Worm (Caenorhabditis elegans) whole organism, L4 larva: ENCODE results near the gene msp-32.
"Not testable (repeated sequence)": the region's sequence is repeated elsewhere in the genome, so short reads cannot be mapped to it uniquely, and the experiment has no call there.

ENCODE experiments used
- D1046.2 ChIP-seq: fragments of 200-800 bp; sonication (Bioruptor generic); IDR thresholded peaks from 2 replicates; pipeline ENCODE4 v1.3.6; 2022; ENCODE audit warnings: missing genetic modification characterization, missing compliant biosample characterization
- F10B5.3 ChIP-seq: sonication (generic microtip); optimal IDR thresholded peaks from 2 replicates; lab custom pipeline; 2016; ENCODE audit warnings: mild to moderate bottlenecking, missing genetic modification characterization, missing compliant biosample characterization
- F26F4.8 ChIP-seq: fragments of 200-800 bp; sonication (Bioruptor generic); conservative IDR thresholded peaks from 2 replicates; pipeline ENCODE4 v1.3.6; 2022; ENCODE audit warnings: missing genetic modification characterization, missing compliant biosample characterization
- F44E2.7 ChIP-seq: fragments of 200-800 bp; sonication (Bioruptor generic); IDR thresholded peaks from 2 replicates; pipeline ENCODE4 v2.1.2; 2022; ENCODE audit warnings: missing genetic modification characterization, missing compliant biosample characterization
- F49E8.2 ChIP-seq: sonication (generic microtip); optimal IDR thresholded peaks from 2 replicates; lab custom pipeline; 2016; ENCODE audit warnings: missing compliant biosample characterization, mild to moderate bottlenecking, missing genetic modification characterization, borderline replicate concordance
- R02D3.7 ChIP-seq: fragments of 150-350 bp; sonication (generic microtip); optimal IDR thresholded peaks from 3 replicates; lab custom pipeline; 2014; ENCODE audit warnings: missing biosample characterization, missing genetic modification characterization
- T20F7.1 ChIP-seq: fragments of 200-800 bp; sonication (Bioruptor generic); optimal IDR thresholded peaks from 2 replicates; lab custom pipeline; 2018; ENCODE audit warnings: mild to moderate bottlenecking, missing genetic modification characterization, missing compliant biosample characterization
- Y48G9A.11 ChIP-seq: fragments of 200-800 bp; sonication (Bioruptor generic); IDR thresholded peaks from 2 replicates; pipeline ENCODE4 v1.3.6; 2022; ENCODE audit warnings: missing genetic modification reagents, missing genetic modification characterization, missing compliant biosample characterization
- Y75B8A.6 ChIP-seq: fragments of 200-800 bp; sonication (Bioruptor generic); IDR thresholded peaks from 2 replicates; pipeline ENCODE4 v1.3.6; 2022; ENCODE audit warnings: missing genetic modification reagents, missing genetic modification characterization, missing compliant biosample characterization
- ZK337.2 ChIP-seq: fragments of 200-800 bp; sonication (Bioruptor generic); IDR thresholded peaks from 2 replicates; pipeline ENCODE4 v1.3.6; 2022; ENCODE audit warnings: missing genetic modification reagents, missing genetic modification characterization, missing compliant biosample characterization
- ama-1 ChIP-seq: fragments of 150-350 bp; optimal IDR thresholded peaks from 2 replicates; lab custom pipeline; 2014; ENCODE audit warnings: inconsistent platforms, mixed read lengths
- attf-4 ChIP-seq: sonication (generic microtip); optimal IDR thresholded peaks from 3 replicates; lab custom pipeline; 2017; ENCODE audit warnings: missing biosample characterization, missing genetic modification characterization
- ceh-28 ChIP-seq: fragments of 150-350 bp; optimal IDR thresholded peaks from 2 replicates; lab custom pipeline; 2014; ENCODE audit warnings: missing biosample characterization, missing genetic modification reagents, missing genetic modification characterization
- cey-2 ChIP-seq: sonication (generic microtip); optimal IDR thresholded peaks from 3 replicates; lab custom pipeline; 2017; ENCODE audit warnings: missing genetic modification characterization, mild to moderate bottlenecking, missing compliant biosample characterization, antibody characterized with exemption, borderline replicate concordance; ENCODE audit not compliant: insufficient read depth
- daf-12 ChIP-seq: fragments of 150-350 bp; optimal IDR thresholded peaks from 2 replicates; lab custom pipeline; 2014; ENCODE audit warnings: missing biosample characterization, missing genetic modification reagents, missing genetic modification characterization
- daf-16 ChIP-seq, 3 experiments: sonication (generic microtip); optimal IDR thresholded peaks; 2 replicates each; lab custom pipeline; 2016 to 2017; ENCODE audit warnings: missing genetic modification characterization in 3 of 3, missing genetic modification reagents in 3 of 3, mild to moderate bottlenecking in 2 of 3, missing compliant biosample characterization in 2 of 3, missing biosample characterization in 1 of 3, moderate library complexity in 1 of 3
- daf-19 ChIP-seq: fragments of 200-800 bp; sonication (Bioruptor generic); conservative IDR thresholded peaks from 2 replicates; pipeline ENCODE4 v1.3.6; 2022; ENCODE audit warnings: missing genetic modification characterization, missing compliant biosample characterization
- dmd-8 ChIP-seq: fragments of 200-800 bp; sonication (Bioruptor generic); IDR thresholded peaks from 2 replicates; pipeline ENCODE4 v1.3.6; 2022; ENCODE audit warnings: missing genetic modification characterization, missing compliant biosample characterization
- dmd-9 ChIP-seq: fragments of 200-800 bp; sonication (Bioruptor generic); IDR thresholded peaks from 2 replicates; pipeline ENCODE4 v1.3.6; 2022; ENCODE audit warnings: missing genetic modification reagents, missing genetic modification characterization, missing compliant biosample characterization
- dve-1 ChIP-seq: sonication (generic microtip); optimal IDR thresholded peaks from 2 replicates; lab custom pipeline; 2017; ENCODE audit warnings: antibody characterized with exemption, mild to moderate bottlenecking, missing genetic modification characterization, missing compliant biosample characterization; ENCODE audit not compliant: insufficient read depth
- hlh-11 ChIP-seq: fragments of 200-800 bp; sonication (Bioruptor generic); optimal IDR thresholded peaks from 2 replicates; lab custom pipeline; 2018; ENCODE audit warnings: mild to moderate bottlenecking, missing genetic modification characterization, missing compliant biosample characterization
- jun-1 ChIP-seq: fragments of 150-350 bp; optimal IDR thresholded peaks from 2 replicates; lab custom pipeline; 2014; ENCODE audit warnings: missing biosample characterization, missing genetic modification reagents, missing genetic modification characterization
- lin-15B ChIP-seq: fragments of 150-350 bp; sonication (generic microtip); optimal IDR thresholded peaks from 3 replicates; lab custom pipeline; 2014; ENCODE audit warnings: missing biosample characterization, missing genetic modification characterization
- lin-38 ChIP-seq: fragments of 200-800 bp; sonication (Bioruptor generic); IDR thresholded peaks from 2 replicates; pipeline ENCODE4 v1.3.6; 2022; ENCODE audit warnings: missing genetic modification reagents, missing genetic modification characterization, missing compliant biosample characterization
- lsy-2 ChIP-seq, 2 experiments: fragments of 150-350 bp in 1 of 2; sonication (generic microtip) in 1 of 2; optimal IDR thresholded peaks; 2 replicates each; lab custom pipeline; 2014 to 2017; ENCODE audit warnings: missing biosample characterization in 2 of 2, missing genetic modification characterization in 2 of 2
- madf-5 ChIP-seq, 2 experiments: fragments of 200-800 bp; sonication (Bioruptor generic); IDR thresholded peaks; 2 replicates each; pipeline ENCODE4 v1.3.6; 2022; ENCODE audit warnings: missing compliant biosample characterization in 2 of 2, missing genetic modification characterization in 2 of 2
- mdt-29 ChIP-seq: fragments of 200-800 bp; sonication (Bioruptor generic); IDR thresholded peaks from 2 replicates; pipeline ENCODE4 v1.3.6; 2022; ENCODE audit warnings: missing genetic modification reagents, missing genetic modification characterization, missing compliant biosample characterization
- nhr-10 ChIP-seq: fragments of 150-350 bp; optimal IDR thresholded peaks from 2 replicates; lab custom pipeline; 2014; ENCODE audit warnings: missing biosample characterization, missing genetic modification characterization
- nhr-11 ChIP-seq: fragments of 150-350 bp; optimal IDR thresholded peaks from 2 replicates; lab custom pipeline; 2014; ENCODE audit warnings: missing biosample characterization, missing genetic modification characterization
- nhr-111 ChIP-seq: fragments of 200-800 bp; sonication (Bioruptor generic); optimal IDR thresholded peaks from 2 replicates; lab custom pipeline; 2018; ENCODE audit warnings: mild to moderate bottlenecking, missing genetic modification characterization, missing compliant biosample characterization
- nhr-25 ChIP-seq: sonication (generic microtip); optimal IDR thresholded peaks from 2 replicates; lab custom pipeline; 2017; ENCODE audit warnings: missing genetic modification characterization, mild to moderate bottlenecking, missing compliant biosample characterization, antibody characterized with exemption, moderate library complexity, borderline replicate concordance; ENCODE audit not compliant: insufficient read depth
- nhr-28 ChIP-seq: fragments of 150-350 bp; optimal IDR thresholded peaks from 2 replicates; lab custom pipeline; 2014; ENCODE audit warnings: missing biosample characterization, missing genetic modification characterization
- pha-4 ChIP-seq, 2 experiments: fragments of 150-350 bp in 1 of 2; fragments of 200-800 bp in 1 of 2; sonication (Bioruptor generic) in 1 of 2; IDR thresholded peaks in 1 of 2; optimal IDR thresholded peaks in 1 of 2; 2 replicates each; pipeline versions ENCODE4 v1.3.6 to Lab custom; 2014 to 2022; ENCODE audit warnings: missing genetic modification characterization in 2 of 2, missing genetic modification reagents in 2 of 2, missing biosample characterization in 1 of 2, missing compliant biosample characterization in 1 of 2
- snpc-1.2 ChIP-seq: fragments of 200-800 bp; sonication (Bioruptor generic); IDR thresholded peaks from 2 replicates; pipeline ENCODE4 v1.3.6; 2022; ENCODE audit warnings: missing genetic modification reagents, missing genetic modification characterization, missing compliant biosample characterization
- spr-1 ChIP-seq: sonication (generic microtip); optimal IDR thresholded peaks from 2 replicates; lab custom pipeline; 2016; ENCODE audit warnings: mild to moderate bottlenecking, missing genetic modification characterization, missing compliant biosample characterization
- tra-1 ChIP-seq: fragments of 200-800 bp; sonication (Bioruptor generic); IDR thresholded peaks from 2 replicates; pipeline ENCODE4 v1.3.6; 2022; ENCODE audit warnings: missing genetic modification reagents, missing genetic modification characterization, missing compliant biosample characterization
- vab-7 ChIP-seq: fragments of 200-800 bp; sonication (Bioruptor generic); IDR thresholded peaks from 2 replicates; pipeline ENCODE4 v1.3.6; 2022; ENCODE audit warnings: missing genetic modification reagents, missing genetic modification characterization, missing compliant biosample characterization
- zag-1 ChIP-seq: fragments of 150-350 bp; optimal IDR thresholded peaks from 2 replicates; lab custom pipeline; 2014; ENCODE audit warnings: missing biosample characterization, missing genetic modification characterization
- zfp-2 ChIP-seq: sonication (generic microtip); optimal IDR thresholded peaks from 2 replicates; lab custom pipeline; 2016; ENCODE audit warnings: mild to moderate bottlenecking, missing genetic modification characterization, missing compliant biosample characterization
- zfp-3 ChIP-seq: fragments of 200-800 bp; sonication (Bioruptor generic); conservative IDR thresholded peaks from 2 replicates; pipeline ENCODE4 v1.3.6; 2022; ENCODE audit warnings: missing genetic modification reagents, missing genetic modification characterization, missing compliant biosample characterization
- zip-11 ChIP-seq: fragments of 200-800 bp; sonication (Bioruptor generic); IDR thresholded peaks from 2 replicates; pipeline ENCODE4 v1.3.6; 2022; ENCODE audit warnings: missing genetic modification characterization, missing compliant biosample characterization
- zip-2 ChIP-seq: fragments of 150-350 bp; optimal IDR thresholded peaks from 2 replicates; lab custom pipeline; 2014; ENCODE audit warnings: missing biosample characterization, missing genetic modification characterization
- ztf-11 ChIP-seq: fragments of 150-350 bp; optimal IDR thresholded peaks from 2 replicates; lab custom pipeline; 2014; ENCODE audit warnings: missing biosample characterization, missing genetic modification characterization
- ztf-7 ChIP-seq: fragments of 150-350 bp; optimal IDR thresholded peaks from 2 replicates; lab custom pipeline; 2014; ENCODE audit warnings: missing biosample characterization, missing genetic modification characterization

msp-32 gene

ce11 chrII:4898529-4898928, at the start of gene msp-32:
Gene msp-32, plus strand, starts transcription at chrII:4898829.
- not testable (repeated sequence) for TF ChIP-seq F44E2.7 (GFP tag; lab: Robert Waterston, UW); F49E8.2 (tag; lab: Kevin White, UChicago); daf-12

- TF ChIP-seq jun-1 (tag; lab: Kevin White, UChicago) (no peak), zip-11 (no peak), ceh-28 (tag; lab: Kevin White, UChicago) (no peak), zag-1 (tag; lab: Kevin White, UChicago) (no peak), ama-1 (no peak), F26F4.8 (GFP tag; lab: Robert Waterston, UW) (no peak), daf-16 (GFP tag; optimal IDR thresholded peaks at IDR 0.05; lab: Kevin White, UChicago) (no peak), daf-16 (tag; optimal IDR thresholded peaks at IDR 0.05; lab: Kevin White, UChicago) (no peak), zip-2 (tag; lab: Kevin White, UChicago) (no peak), nhr-11 (tag; lab: Kevin White, UChicago) (no peak), lsy-2 (tag; optimal IDR thresholded peaks at IDR 0.05; lab: Kevin White, UChicago) (no peak), Y75B8A.6 (GFP tag; lab: Robert Waterston, UW) (no peak), lin-38 (GFP tag; lab: Robert Waterston, UW) (no peak)
These were observed 48.7 kb upstream of the msp-32 start, which contains the start of gene T23B7.3 for ce11 chrII:4849885-4850284. Gene T23B7.3, plus strand, starts transcription at chrII:4850185.

ce11 chrII:4851594-4852106, 47.0 kb upstream of the msp-32 start, which contains the start of gene dnj-9:
Gene dnj-9, plus strand, starts transcription at chrII:4852056.
- peak; percentile 82 for TF ChIP-seq ztf-7 (tag; lab: Kevin White, UChicago)
- TF ChIP-seq vab-7 (GFP tag; lab: Robert Waterston, UW), result no peak
- TF ChIP-seq nhr-11 (tag; lab: Kevin White, UChicago), result peak; percentile 84
- TF ChIP-seq ZK337.2 (GFP tag; lab: Robert Waterston, UW), result peak; percentile 56; the same call in 1 of the 2 replicates
- no peak for TF ChIP-seq madf-5 (GFP tag; IDR thresholded peaks at IDR 0.05; lab: Robert Waterston, UW)
- no peak for TF ChIP-seq D1046.2 (GFP tag; lab: Robert Waterston, UW)
- TF ChIP-seq daf-16 (GFP tag; optimal IDR thresholded peaks at IDR 0.05; lab: Kevin White, UChicago), result peak; percentile 38 to 85
- peak; percentile 79 for TF ChIP-seq daf-16 (tag; optimal IDR thresholded peaks at IDR 0.05; lab: Kevin White, UChicago)
- peak; percentile 94 for TF ChIP-seq spr-1 (tag; lab: Kevin White, UChicago)
- no peak for TF ChIP-seq daf-12
- peak; percentile 79; the same call in 1 of the 2 replicates for TF ChIP-seq mdt-29
- TF ChIP-seq snpc-1.2, result peak; percentile 73; the same call in 1 of the 2 replicates
- no peak for TF ChIP-seq nhr-10 (tag; lab: Kevin White, UChicago)
- peak; percentile 83 for TF ChIP-seq nhr-28 (tag; lab: Kevin White, UChicago)
- TF ChIP-seq dmd-8 (GFP tag; lab: Robert Waterston, UW), result no peak
- TF ChIP-seq dmd-9 (GFP tag; lab: Robert Waterston, UW), result peak; percentile 90
- peak; percentile 88 for TF ChIP-seq nhr-25 (tag; lab: Kevin White, UChicago)
- peak; percentile 76 for TF ChIP-seq zag-1 (tag; lab: Kevin White, UChicago)
- TF ChIP-seq F10B5.3 (tag; lab: Kevin White, UChicago), result peak; percentile 93
- TF ChIP-seq pha-4 (GFP tag; IDR thresholded peaks at IDR 0.05; lab: Robert Waterston, UW), result peak; percentile 89
- peak; percentile 94 for TF ChIP-seq pha-4 (tag; optimal IDR thresholded peaks at IDR 0.05; lab: Kevin White, UChicago)
- TF ChIP-seq daf-19, result peak; percentile 45; the same call in 1 of the 2 replicates
- TF ChIP-seq hlh-11 (tag; lab: Kevin White, UChicago), result peak; percentile 92
- peak; percentile 94 for TF ChIP-seq zfp-3 (GFP tag; lab: Robert Waterston, UW)
- TF ChIP-seq ztf-11, result no peak
- TF ChIP-seq ama-1, result no peak
- TF ChIP-seq F49E8.2 (tag; lab: Kevin White, UChicago), result peak; percentile 89
- peak; percentile 50 for TF ChIP-seq lin-15B
- TF ChIP-seq cey-2 (tag; lab: Kevin White, UChicago), result no peak
- peak; percentile 86; the same call in 1 of the 2 replicates for TF ChIP-seq tra-1 (GFP tag; lab: Robert Waterston, UW)
- no peak for TF ChIP-seq attf-4 (tag; lab: Kevin White, UChicago)
- TF ChIP-seq T20F7.1 (GFP tag; lab: Kevin White, UChicago), result peak; percentile 88
- peak; percentile 98 for TF ChIP-seq dve-1
- TF ChIP-seq R02D3.7 (tag; lab: Kevin White, UChicago), result no peak
- TF ChIP-seq nhr-111 (GFP tag; lab: Kevin White, UChicago), result no peak
- TF ChIP-seq Y48G9A.11 (GFP tag; lab: Robert Waterston, UW), result peak; percentile 72
- peak; percentile 65 for TF ChIP-seq zfp-2 (tag; lab: Kevin White, UChicago)
